Worm (Caenorhabditis elegans): ENCODE results near the gene F13A7.7.

DNA sequence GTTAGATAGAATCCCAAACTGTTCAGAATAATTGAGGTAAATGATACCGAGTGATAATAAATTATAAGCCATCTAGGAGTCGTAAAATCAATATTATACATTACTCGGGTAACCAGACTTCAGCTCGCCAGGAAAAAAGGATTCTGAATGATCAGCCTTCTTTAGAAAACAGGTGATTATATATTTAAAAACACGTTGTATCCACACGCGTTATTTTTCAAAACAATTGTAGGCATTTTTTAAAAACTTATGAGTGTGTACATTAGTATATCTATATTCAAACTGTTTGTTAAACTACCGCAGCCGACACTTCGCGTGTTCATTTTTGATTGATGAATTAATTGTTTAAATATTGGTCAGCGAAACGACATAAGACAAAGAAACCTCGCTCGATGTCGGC, 4.6 kb upstream of the F13A7.7 start, which contains the start of gene sri-65:
- TF ChIP-seq nhr-237 (tag; optimal IDR thresholded peaks at IDR 0.05), result no peak
- no peak for TF ChIP-seq aha-1 (tag; optimal IDR thresholded peaks at IDR 0.05)
- no peak for TF ChIP-seq isw-1 (GFP tag; IDR thresholded peaks at IDR 0.05)
- TF ChIP-seq blmp-1 (tag; optimal IDR thresholded peaks at IDR 0.05), result no peak
- no peak for TF ChIP-seq nhr-85 (tag)
- TF ChIP-seq lir-3 (tag; optimal IDR thresholded peaks at IDR 0.05; ENCODE audit: poor library complexity), result no peak
